Worm (Caenorhabditis elegans) whole organism, mixed stage, embryonic: ENCODE measurements around the gene flp-19.

Experiments used
- M03D4.4 ChIP-seq: sonication (generic microtip); optimal IDR thresholded peaks from 2 replicates; lab custom pipeline; 2017; ENCODE audit warnings: mild to moderate bottlenecking, missing genetic modification characterization, missing compliant biosample characterization
- bed-3 ChIP-seq: fragments of 200-800 bp; sonication (Bioruptor generic); optimal IDR thresholded peaks from 3 replicates; lab custom pipeline; 2018; ENCODE audit warnings: mild to moderate bottlenecking, missing genetic modification characterization, moderate library complexity, missing compliant biosample characterization
- blmp-1 ChIP-seq: fragments of 150-350 bp; optimal IDR thresholded peaks from 2 replicates; lab custom pipeline; 2014; ENCODE audit warnings: missing biosample characterization, missing genetic modification characterization
- ceh-39 ChIP-seq: fragments of 150-350 bp; optimal IDR thresholded peaks from 2 replicates; lab custom pipeline; 2014; ENCODE audit warnings: missing biosample characterization, missing genetic modification characterization
- ces-1 ChIP-seq: fragments of 150-350 bp; optimal IDR thresholded peaks from 2 replicates; lab custom pipeline; 2014; ENCODE audit warnings: missing biosample characterization, missing genetic modification reagents, missing genetic modification characterization
- cnd-1 ChIP-seq: fragments of 200-800 bp; sonication (Bioruptor generic); optimal IDR thresholded peaks from 2 replicates; lab custom pipeline; 2018; ENCODE audit warnings: mild to moderate bottlenecking, missing genetic modification characterization, missing compliant biosample characterization
- drap-1 ChIP-seq: fragments of 200-800 bp; sonication (Bioruptor generic); optimal IDR thresholded peaks from 3 replicates; lab custom pipeline; 2018; ENCODE audit warnings: mild to moderate bottlenecking, missing genetic modification characterization, missing compliant biosample characterization
- elt-1 ChIP-seq: sonication (generic microtip); optimal IDR thresholded peaks from 2 replicates; lab custom pipeline; 2017; ENCODE audit warnings: missing genetic modification characterization, mild to moderate bottlenecking, missing compliant biosample characterization, antibody characterized with exemption, moderate library complexity, borderline replicate concordance; ENCODE audit not compliant: insufficient read depth
- elt-3 ChIP-seq: fragments of 150-350 bp; optimal IDR thresholded peaks from 2 replicates; lab custom pipeline; 2014; ENCODE audit warnings: missing biosample characterization, missing genetic modification characterization
- flh-1 ChIP-seq: fragments of 200-800 bp; sonication (Bioruptor generic); optimal IDR thresholded peaks from 2 replicates; lab custom pipeline; 2018; ENCODE audit warnings: mild to moderate bottlenecking, missing genetic modification characterization, moderate library complexity, missing compliant biosample characterization
- ham-2 ChIP-seq: fragments of 200-800 bp; sonication (Bioruptor generic); optimal IDR thresholded peaks from 2 replicates; lab custom pipeline; 2018; ENCODE audit warnings: mild to moderate bottlenecking, missing genetic modification characterization, missing compliant biosample characterization
- hlh-1 ChIP-seq: fragments of 150-350 bp; optimal IDR thresholded peaks from 2 replicates; lab custom pipeline; 2014; ENCODE audit warnings: missing biosample characterization, missing genetic modification reagents, missing genetic modification characterization
- lin-13 ChIP-seq: fragments of 150-350 bp; optimal IDR thresholded peaks from 2 replicates; lab custom pipeline; 2014; ENCODE audit warnings: missing biosample characterization, missing genetic modification characterization
- lin-32 ChIP-seq: fragments of 200-800 bp; sonication (Bioruptor generic); optimal IDR thresholded peaks from 2 replicates; lab custom pipeline; 2018; ENCODE audit warnings: mild to moderate bottlenecking, missing genetic modification characterization, missing compliant biosample characterization
- lsy-2 ChIP-seq: fragments of 150-350 bp; optimal IDR thresholded peaks from 2 replicates; lab custom pipeline; 2014; ENCODE audit warnings: missing biosample characterization, missing genetic modification characterization
- mep-1 ChIP-seq: fragments of 150-350 bp; optimal IDR thresholded peaks from 2 replicates; lab custom pipeline; 2017; ENCODE audit warnings: missing biosample characterization, missing genetic modification reagents, missing genetic modification characterization, inconsistent platforms
- mls-2 ChIP-seq: sonication (generic microtip); optimal IDR thresholded peaks from 2 replicates; lab custom pipeline; 2016; ENCODE audit warnings: mild to moderate bottlenecking, missing genetic modification characterization, moderate library complexity, missing compliant biosample characterization
- nhr-12 ChIP-seq: fragments of 150-350 bp; optimal IDR thresholded peaks from 2 replicates; lab custom pipeline; 2014; ENCODE audit warnings: missing biosample characterization, missing genetic modification characterization
- nhr-2 ChIP-seq: fragments of 150-350 bp; optimal IDR thresholded peaks from 2 replicates; lab custom pipeline; 2014; ENCODE audit warnings: missing biosample characterization, missing genetic modification characterization
- nhr-237 ChIP-seq: fragments of 150-350 bp; optimal IDR thresholded peaks from 2 replicates; lab custom pipeline; 2014; ENCODE audit warnings: missing biosample characterization, missing genetic modification characterization
- nhr-28 ChIP-seq: fragments of 150-350 bp; optimal IDR thresholded peaks from 2 replicates; lab custom pipeline; 2014; ENCODE audit warnings: missing biosample characterization, missing genetic modification characterization
- nhr-76 ChIP-seq: sonication (generic microtip); optimal IDR thresholded peaks from 2 replicates; lab custom pipeline; 2017; ENCODE audit warnings: missing biosample characterization, missing genetic modification characterization
- pha-4 ChIP-seq: fragments of 150-350 bp; optimal IDR thresholded peaks from 2 replicates; lab custom pipeline; 2018; ENCODE audit warnings: missing biosample characterization, missing genetic modification reagents, missing genetic modification characterization
- sem-2 ChIP-seq: fragments of 200-800 bp; sonication (Bioruptor generic); optimal IDR thresholded peaks from 2 replicates; lab custom pipeline; 2018; ENCODE audit warnings: mild to moderate bottlenecking, missing genetic modification characterization, missing compliant biosample characterization
- unc-120 ChIP-seq: sonication (generic microtip); optimal IDR thresholded peaks from 2 replicates; lab custom pipeline; 2017; ENCODE audit warnings: missing genetic modification characterization, missing compliant biosample characterization; ENCODE audit not compliant: poor library complexity, severe bottlenecking
- unc-39 ChIP-seq: fragments of 150-350 bp; optimal IDR thresholded peaks from 2 replicates; lab custom pipeline; 2014; ENCODE audit warnings: missing biosample characterization, missing genetic modification characterization
- unc-62 ChIP-seq: fragments of 150-350 bp; optimal IDR thresholded peaks from 2 replicates; lab custom pipeline; 2014; ENCODE audit warnings: missing biosample characterization, missing genetic modification reagents, missing genetic modification characterization
- zip-8 ChIP-seq: fragments of 150-350 bp; optimal IDR thresholded peaks from 2 replicates; lab custom pipeline; 2014; ENCODE audit warnings: missing biosample characterization, missing genetic modification characterization
- ztf-11 ChIP-seq: fragments of 150-350 bp; optimal IDR thresholded peaks from 2 replicates; lab custom pipeline; 2014; ENCODE audit warnings: missing biosample characterization, missing genetic modification characterization

flp-19 gene

ce11 chrX:10619554-10620199 lies 15.2 kb downstream of the flp-19 start:
- TF ChIP-seq lsy-2 (tag; lab: Kevin White, UChicago): no peak
- TF ChIP-seq ztf-11 (tag; lab: Kevin White, UChicago): no peak
- TF ChIP-seq ces-1: peak; percentile 96
- peak; percentile 10 for TF ChIP-seq nhr-2 (tag; lab: Kevin White, UChicago)
- TF ChIP-seq lin-13 (tag; lab: Kevin White, UChicago): no peak

DNA sequence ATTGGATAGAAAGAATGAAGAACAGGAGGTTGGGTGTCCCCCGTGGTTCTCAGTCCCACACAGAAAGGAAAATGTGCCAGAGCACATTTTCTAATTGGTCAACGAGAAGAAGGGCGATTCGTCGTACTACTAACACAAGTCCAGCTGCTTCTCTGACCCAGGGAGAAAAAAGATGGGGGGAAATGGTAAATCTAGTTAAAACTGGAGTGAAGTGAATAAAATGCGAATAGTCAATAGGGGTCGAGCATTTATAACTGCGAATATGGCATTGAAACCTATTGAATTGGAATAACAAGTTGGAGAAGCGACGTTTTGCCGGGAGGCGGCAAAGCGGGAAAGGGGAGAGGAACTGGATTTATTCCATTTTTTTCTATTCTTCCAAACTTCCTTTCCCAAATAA lies 18.1 kb downstream of the flp-19 start:
- no peak for TF ChIP-seq elt-1 (tag; lab: Kevin White, UChicago)
- peak; percentile 25 for TF ChIP-seq cnd-1 (tag; lab: Kevin White, UChicago)
- TF ChIP-seq ces-1: peak; percentile 81
- no peak for TF ChIP-seq nhr-28

DNA sequence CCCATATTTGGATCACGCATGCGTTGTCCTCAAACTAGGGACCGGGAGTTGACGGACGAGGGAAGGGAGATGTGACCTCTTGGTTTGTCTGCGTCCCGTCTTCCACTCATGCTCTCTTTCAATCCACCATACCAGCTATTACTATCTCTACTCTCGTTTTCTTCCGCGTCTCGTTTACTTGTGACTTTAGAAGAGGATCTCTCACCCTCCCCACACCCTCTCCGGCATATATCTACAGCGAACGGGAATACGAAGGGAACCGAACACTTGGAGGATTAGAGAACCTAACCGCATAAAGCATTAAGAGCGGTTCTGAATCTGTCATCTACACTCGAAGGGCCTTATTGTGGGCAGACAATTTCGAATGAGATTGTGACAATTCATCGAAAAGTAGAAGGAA lies 18.6 kb downstream of the flp-19 start:
- TF ChIP-seq drap-1 (GFP tag; lab: Kevin White, UChicago) (peak; percentile 16), pha-4 (tag; lab: Kevin White, UChicago) (no peak), lin-13 (tag; lab: Kevin White, UChicago) (no peak), ham-2 (peak; percentile 53), nhr-2 (tag; lab: Kevin White, UChicago) (peak; percentile 55), ces-1 (peak; percentile 52), ceh-39 (tag; lab: Kevin White, UChicago) (no peak), cnd-1 (tag; lab: Kevin White, UChicago) (no peak), unc-120 (tag; lab: Kevin White, UChicago) (peak; percentile 30)

- TF ChIP-seq nhr-28 (no peak), mls-2 (tag; lab: Kevin White, UChicago) (no peak), flh-1 (GFP tag; lab: Kevin White, UChicago) (no peak), zip-8 (tag; lab: Kevin White, UChicago) (no peak), bed-3 (no peak), pha-4 (tag; lab: Kevin White, UChicago) (peak; percentile 74), nhr-2 (tag; lab: Kevin White, UChicago) (peak; percentile 23), ham-2 (peak; percentile 17), hlh-1 (tag; lab: Kevin White, UChicago) (peak; percentile 42), ces-1 (no peak), mep-1 (tag; lab: Kevin White, UChicago) (peak; percentile 48), unc-39 (tag; lab: Kevin White, UChicago) (no peak)
Observed at ce11 chrX:10624157-10624623, 19.7 kb downstream of the flp-19 start, which contains the start of gene abl-1. Gene abl-1 (minus strand): TSS chrX:10624207.

ce11 chrX:10628454-10628853 lies 24.0 kb downstream of the flp-19 start, which contains the start of gene M79.2:
Gene M79.2 (minus strand): TSS chrX:10628807.
- TF ChIP-seq flh-1 (GFP tag; lab: Kevin White, UChicago) (no peak), sem-2 (GFP tag; lab: Kevin White, UChicago) (no peak), elt-3 (tag; lab: Kevin White, UChicago) (no peak), M03D4.4 (tag; lab: Kevin White, UChicago) (no peak), nhr-28 (no peak), nhr-76 (tag; lab: Kevin White, UChicago) (no peak), unc-39 (tag; lab: Kevin White, UChicago) (no peak), nhr-12 (tag; lab: Kevin White, UChicago) (no peak), unc-120 (tag; lab: Kevin White, UChicago) (no peak), ham-2 (no peak), hlh-1 (tag; lab: Kevin White, UChicago) (no peak), unc-62 (GFP tag; lab: Kevin White, UChicago) (no peak), cnd-1 (tag; lab: Kevin White, UChicago) (no peak), drap-1 (GFP tag; lab: Kevin White, UChicago) (no peak), ces-1 (no peak), mep-1 (tag; lab: Kevin White, UChicago) (no peak), nhr-237 (no peak), lin-32 (GFP tag; lab: Kevin White, UChicago) (no peak), blmp-1 (tag; lab: Kevin White, UChicago) (no peak)
